Worm (Caenorhabditis elegans): ENCODE measurements around the gene K08F8.15.

Gene K08F8.15

DNA sequence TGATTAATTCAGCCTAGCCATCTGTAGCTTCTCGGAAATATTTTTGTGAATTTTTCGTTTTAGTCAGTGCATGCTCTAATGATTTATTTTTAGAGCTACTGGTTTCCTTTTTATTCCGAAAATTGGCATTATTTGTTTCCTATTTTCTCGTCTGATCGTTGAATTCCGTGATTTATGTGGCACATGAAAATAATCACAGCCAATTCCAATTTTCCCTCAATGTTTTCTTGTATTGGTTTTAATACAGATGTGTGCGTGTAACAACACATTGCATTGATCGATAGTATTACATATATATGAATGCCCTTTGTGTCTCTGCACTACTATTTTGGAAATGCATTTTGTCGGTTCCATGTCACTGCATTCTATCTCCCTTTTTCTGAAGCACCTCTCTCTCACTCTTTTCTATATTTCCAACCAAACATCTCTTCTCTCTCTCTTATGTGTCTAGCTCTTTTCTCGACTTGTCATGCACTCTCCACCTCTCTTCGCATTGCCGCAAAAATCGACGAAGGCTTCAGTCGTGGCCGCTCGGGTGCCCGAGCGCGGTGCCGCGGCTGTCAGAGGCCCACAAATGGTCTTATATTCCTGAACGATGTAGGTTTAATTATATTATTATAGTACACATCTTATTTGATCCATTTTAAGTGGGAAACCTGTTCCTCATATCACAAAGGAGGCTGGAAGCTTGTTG lies 17.8 kb downstream of the K08F8.15 start (continued):
- no peak for TF ChIP-seq sdz-12 (GFP tag; optimal IDR thresholded peaks at IDR 0.05)
- TF ChIP-seq F26F4.8 (GFP tag; conservative IDR thresholded peaks at IDR 0.05), result no peak
- no peak for TF ChIP-seq zip-2 (tag; optimal IDR thresholded peaks at IDR 0.05)
- no peak for TF ChIP-seq skn-1 (tag; optimal IDR thresholded peaks at IDR 0.05)
- no peak for TF ChIP-seq zfp-2 (tag; optimal IDR thresholded peaks at IDR 0.05)
- TF ChIP-seq ces-1 (GFP tag; optimal IDR thresholded peaks at IDR 0.05), result no peak
- no peak for TF ChIP-seq nhr-6 (tag; optimal IDR thresholded peaks at IDR 0.05)
- peak; percentile 61 for TF ChIP-seq set-16 (GFP tag; IDR thresholded peaks at IDR 0.05)

- no peak for TF ChIP-seq mdt-29 (GFP tag; IDR thresholded peaks at IDR 0.05)
- TF ChIP-seq vab-7 (GFP tag; IDR thresholded peaks at IDR 0.05), result 0 out of 2 replicates have a peak, but pooled peaks have one; percentile 9
- TF ChIP-seq zfp-3 (GFP tag; conservative IDR thresholded peaks at IDR 0.05), result 0 out of 2 replicates have a peak, but pooled peaks have one; percentile 73
- no peak for TF ChIP-seq set-16 (GFP tag; IDR thresholded peaks at IDR 0.05)
- peak; percentile 62 to 76 for TF ChIP-seq mdl-1 (tag; optimal IDR thresholded peaks at IDR 0.05)
- no peak for TF ChIP-seq Y75B8A.6 (GFP tag; IDR thresholded peaks at IDR 0.05)
- peak; percentile 61 for TF ChIP-seq T26A8.4 (GFP tag; IDR thresholded peaks at IDR 0.05)
- TF ChIP-seq Y48G9A.11 (GFP tag; IDR thresholded peaks at IDR 0.05), result no peak
- no peak for TF ChIP-seq ces-1 (GFP tag; optimal IDR thresholded peaks at IDR 0.05)
- TF ChIP-seq rbr-2 (tag; optimal IDR thresholded peaks at IDR 0.05), result peak; percentile 50
- TF ChIP-seq unc-62 (GFP tag; optimal IDR thresholded peaks at IDR 0.05 in 1 of 2), result peak in 1 of 2 experiments; percentile 72
- no peak for TF ChIP-seq unc-62 (tag; optimal IDR thresholded peaks at IDR 0.05)
- no peak for TF ChIP-seq snpc-1.2 (GFP tag; IDR thresholded peaks at IDR 0.05)
- no peak for TF ChIP-seq nhr-237 (tag; optimal IDR thresholded peaks at IDR 0.05)
- no peak for TF ChIP-seq daf-8 (GFP tag; IDR thresholded peaks at IDR 0.05)
- TF ChIP-seq ceh-82 (tag; optimal IDR thresholded peaks at IDR 0.05), result no peak
- TF ChIP-seq zfp-2 (tag; optimal IDR thresholded peaks at IDR 0.05), result no peak
- TF ChIP-seq lin-15B (tag; optimal IDR thresholded peaks at IDR 0.05), result no peak
- no peak for TF ChIP-seq T20F7.1 (GFP tag; optimal IDR thresholded peaks at IDR 0.05)
- no peak for TF ChIP-seq ceh-32 (tag; optimal IDR thresholded peaks at IDR 0.05; ENCODE audit: poor library complexity)
- TF ChIP-seq madf-9 (GFP tag; conservative IDR thresholded peaks at IDR 0.05), result no peak
- TF ChIP-seq tag-97 (GFP tag; IDR thresholded peaks at IDR 0.05), result no peak
- TF ChIP-seq hmg-1.1 (GFP tag; IDR thresholded peaks at IDR 0.05), result 0 out of 2 replicates have a peak, but pooled peaks have one; percentile 39
- TF ChIP-seq attf-4 (tag; optimal IDR thresholded peaks at IDR 0.05), result no peak
- TF ChIP-seq lim-7 (GFP tag; IDR thresholded peaks at IDR 0.05), result no peak
- TF ChIP-seq ceh-44 (GFP tag; IDR thresholded peaks at IDR 0.05), result no peak
- TF ChIP-seq ama-1 (optimal IDR thresholded peaks at IDR 0.05), result no peak
- 0 out of 2 replicates have a peak, but pooled peaks have one; percentile 14 for TF ChIP-seq ctbp-1 (GFP tag; IDR thresholded peaks at IDR 0.05)
- peak; percentile 38 for TF ChIP-seq ceh-28 (tag; optimal IDR thresholded peaks at IDR 0.05)
- no peak for TF ChIP-seq jun-1 (tag; optimal IDR thresholded peaks at IDR 0.05)
- peak; percentile 47 for TF ChIP-seq mes-2 (tag; optimal IDR thresholded peaks at IDR 0.05; ENCODE audit: poor library complexity, severe bottlenecking)
- TF ChIP-seq php-3 (GFP tag; IDR thresholded peaks at IDR 0.05), result no peak
- peak; percentile 17 for TF ChIP-seq fkh-10 (GFP tag; optimal IDR thresholded peaks at IDR 0.05)
- peak in 1 of 2 experiments; percentile 34 for TF ChIP-seq lsy-2 (tag; optimal IDR thresholded peaks at IDR 0.05)
- TF ChIP-seq nhr-6 (tag; optimal IDR thresholded peaks at IDR 0.05), result no peak
- TF ChIP-seq tra-1 (GFP tag; IDR thresholded peaks at IDR 0.05), result no peak
- no peak for TF ChIP-seq fos-1 (tag; optimal IDR thresholded peaks at IDR 0.05)
- peak; percentile 82 for TF ChIP-seq hlh-30 (tag; optimal IDR thresholded peaks at IDR 0.05; ENCODE audit: insufficient read depth)
- TF ChIP-seq F49E8.2 (tag; optimal IDR thresholded peaks at IDR 0.05; ENCODE audit: borderline replicate concordance), result no peak
- TF ChIP-seq hif-1 (tag; optimal IDR thresholded peaks at IDR 0.05), result peak in 1 of 2 experiments; percentile 9
- TF ChIP-seq zip-11 (GFP tag; IDR thresholded peaks at IDR 0.05), result no peak
- TF ChIP-seq dmd-8 (GFP tag; IDR thresholded peaks at IDR 0.05), result no peak
- no peak for TF ChIP-seq unc-130 (GFP tag; optimal IDR thresholded peaks at IDR 0.05)
- no peak for TF ChIP-seq ZK546.5 (tag; optimal IDR thresholded peaks at IDR 0.05)
- no peak for TF ChIP-seq F26F4.8 (GFP tag; conservative IDR thresholded peaks at IDR 0.05)
These were observed 19.3 kb downstream of the K08F8.15 start for ce11 chrII:8785875-8786274.

All from whole organism, L4 larva.